Worm (Caenorhabditis elegans): ENCODE results near the gene ZK637.4.

Gene ZK637.4

DNA sequence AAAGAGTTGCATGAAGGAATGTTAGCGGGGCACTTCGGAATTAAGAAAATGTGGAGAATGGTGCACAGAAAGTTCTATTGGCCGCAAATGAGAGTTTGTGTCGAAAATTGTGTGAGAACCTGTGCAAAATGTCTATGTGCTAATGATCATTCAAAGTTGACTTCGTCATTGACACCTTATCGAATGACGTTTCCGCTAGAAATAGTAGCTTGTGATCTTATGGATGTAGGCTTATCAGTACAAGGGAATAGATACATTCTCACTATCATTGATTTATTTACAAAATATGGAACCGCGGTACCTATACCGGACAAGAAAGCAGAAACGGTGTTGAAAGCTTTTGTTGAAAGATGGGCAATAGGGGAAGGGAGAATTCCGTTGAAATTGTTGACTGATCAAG lies 35.1 kb upstream of the ZK637.4 start:
- TF ChIP-seq vab-15 (tag; optimal IDR thresholded peaks at IDR 0.05) = no peak
- no peak for TF ChIP-seq efl-1 (optimal IDR thresholded peaks at IDR 0.05)
- TF ChIP-seq efl-1 (GFP tag; optimal IDR thresholded peaks at IDR 0.05 in 1 of 2) = peak in 1 of 2 experiments; percentile 65
- no peak for TF ChIP-seq mab-9 (GFP tag; IDR thresholded peaks at IDR 0.05)
- TF ChIP-seq ceh-88 (GFP tag; IDR thresholded peaks at IDR 0.05) = no peak
- TF ChIP-seq fkh-8 (tag; optimal IDR thresholded peaks at IDR 0.05) = no peak
- TF ChIP-seq snpc-4 (tag; optimal IDR thresholded peaks at IDR 0.05) = no peak

DNA sequence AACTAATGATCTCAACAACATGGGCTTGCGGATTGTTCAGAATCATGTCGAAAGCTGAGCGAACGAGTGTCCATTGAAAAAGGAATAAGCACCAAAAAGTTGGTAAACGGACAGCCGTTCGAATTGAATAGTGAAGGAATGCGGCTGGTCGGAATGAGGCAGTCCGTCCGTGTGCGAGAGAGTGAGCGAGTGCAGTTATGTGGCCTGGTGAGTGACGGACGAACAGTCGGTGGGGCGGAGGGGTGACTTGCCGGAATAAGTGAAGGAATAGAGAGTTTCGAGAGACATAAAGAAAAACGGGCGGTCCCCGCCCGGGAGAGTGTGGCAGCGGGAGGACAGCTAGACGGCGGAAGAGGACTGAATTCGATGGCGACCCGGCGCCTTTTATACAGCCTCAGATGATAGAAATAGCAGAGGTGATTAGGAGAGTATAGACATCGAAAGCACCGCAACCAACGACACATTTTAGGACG lies 28.2 kb upstream of the ZK637.4 start:
- TF ChIP-seq nhr-77 (tag; optimal IDR thresholded peaks at IDR 0.05) (no peak), tbx-2 (tag; optimal IDR thresholded peaks at IDR 0.05) (peak; percentile 68), nhr-76 (tag; optimal IDR thresholded peaks at IDR 0.05) (no peak), ceh-8 (GFP tag; optimal IDR thresholded peaks at IDR 0.05) (peak; percentile 55), ceh-88 (GFP tag; IDR thresholded peaks at IDR 0.05) (peak; percentile 54; the same call in 1 of the 2 replicates), sptf-1 (tag; optimal IDR thresholded peaks at IDR 0.05) (no peak), pqm-1 (tag; optimal IDR thresholded peaks at IDR 0.05) (no peak), ceh-90 (tag; optimal IDR thresholded peaks at IDR 0.05) (no peak), nhr-28 (tag; optimal IDR thresholded peaks at IDR 0.05) (no peak), swsn-7 (tag; optimal IDR thresholded peaks at IDR 0.05) (peak; percentile 78), alr-1 (tag; optimal IDR thresholded peaks at IDR 0.05; ENCODE audit: borderline replicate concordance) (no peak), C16A3.4 (tag; optimal IDR thresholded peaks at IDR 0.05) (no peak), nhr-84 (tag; optimal IDR thresholded peaks at IDR 0.05) (no peak), vab-15 (tag; optimal IDR thresholded peaks at IDR 0.05) (no peak), zip-4 (GFP tag; optimal IDR thresholded peaks at IDR 0.05) (peak; percentile 35), nhr-11 (tag; optimal IDR thresholded peaks at IDR 0.05) (no peak), ztf-4 (tag; optimal IDR thresholded peaks at IDR 0.05) (peak; percentile 56), fkh-4 (tag; optimal IDR thresholded peaks at IDR 0.05; ENCODE audit: borderline replicate concordance) (no peak), mab-9 (GFP tag; IDR thresholded peaks at IDR 0.05) (no peak), dsc-1 (tag; optimal IDR thresholded peaks at IDR 0.05) (no peak), ama-1 (optimal IDR thresholded peaks at IDR 0.05) (peak; percentile 96), nhr-20 (tag; optimal IDR thresholded peaks at IDR 0.05) (peak; percentile 94), pag-3 (tag; optimal IDR thresholded peaks at IDR 0.05; ENCODE audit: borderline replicate concordance, insufficient read depth) (peak; percentile 79), xbp-1 (tag; optimal IDR thresholded peaks at IDR 0.05) (peak; percentile 67), tlp-1 (tag; optimal IDR thresholded peaks at IDR 0.05) (no peak), rnt-1 (tag; optimal IDR thresholded peaks at IDR 0.05) (peak; percentile 92), mdl-1 (tag; optimal IDR thresholded peaks at IDR 0.05) (peak in 1 of 2 experiments; percentile 45), dpl-1 (GFP tag; optimal IDR thresholded peaks at IDR 0.05) (peak in 2 of 3 experiments; percentile 18 to 40), aly-2 (tag; optimal IDR thresholded peaks at IDR 0.05) (no peak), unc-130 (tag; optimal IDR thresholded peaks at IDR 0.05) (peak; percentile 59), C34B4.2 (tag; optimal IDR thresholded peaks at IDR 0.05) (peak; percentile 60), ceh-82 (tag; optimal IDR thresholded peaks at IDR 0.05) (peak in 2 of 3 experiments; percentile 34 to 61), jun-1 (tag; optimal IDR thresholded peaks at IDR 0.05) (peak; percentile 22), ces-1 (GFP tag; optimal IDR thresholded peaks at IDR 0.05) (no peak), F16B12.6 (tag; optimal IDR thresholded peaks at IDR 0.05) (peak; percentile 18), snpc-4 (tag; optimal IDR thresholded peaks at IDR 0.05) (no peak), lin-35 (GFP tag; optimal IDR thresholded peaks at IDR 0.05) (peak; percentile 57 to 63), unc-30 (tag; optimal IDR thresholded peaks at IDR 0.05) (no peak), hpl-2 (GFP tag; optimal IDR thresholded peaks at IDR 0.05) (peak; percentile 40), unc-86 (tag; optimal IDR thresholded peaks at IDR 0.05) (no peak), nhr-85 (tag) (peak; percentile 74), elt-3 (tag; optimal IDR thresholded peaks at IDR 0.05) (peak in 3 of 6 experiments; percentile 6 to 29 (median 19)), egl-13 (tag; optimal IDR thresholded peaks at IDR 0.05) (no peak), nhr-12 (tag; optimal IDR thresholded peaks at IDR 0.05) (no peak), nhr-90 (tag; optimal IDR thresholded peaks at IDR 0.05; ENCODE audit: poor library complexity) (peak; percentile 82), sup-37 (GFP tag; optimal IDR thresholded peaks at IDR 0.05) (peak; percentile 62), nhr-237 (tag; optimal IDR thresholded peaks at IDR 0.05) (no peak), grh-1 (GFP tag; IDR thresholded peaks at IDR 0.05) (peak; percentile 69)

All from whole organism, L1 larva.